Fruit fly (Drosophila melanogaster): ENCODE data around the gene CG34408.

DNA sequence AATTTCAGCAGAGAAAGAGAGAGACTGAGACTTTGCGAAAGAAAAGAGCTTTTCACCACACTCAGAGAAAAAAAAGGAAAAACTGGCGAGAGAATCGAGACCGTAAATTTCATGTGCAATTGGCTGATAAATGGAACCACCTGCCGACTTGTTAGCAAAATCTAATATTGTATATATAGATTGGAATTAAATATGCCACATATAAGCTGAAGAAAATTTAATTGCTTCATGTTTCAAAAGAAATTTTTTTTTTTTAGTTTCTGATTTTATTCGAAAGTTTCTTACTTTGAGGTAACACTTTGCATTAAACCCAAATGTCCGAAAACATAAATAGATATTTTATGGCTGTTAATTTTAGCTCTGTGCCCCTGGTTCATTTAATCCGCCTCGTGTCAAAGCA is 24.9 kb downstream of the CG34408 start:
- TF ChIP-seq Myc (optimal IDR thresholded peaks at IDR 0.05) (no peak), psq (optimal IDR thresholded peaks at IDR 0.05) (no peak), insv (optimal IDR thresholded peaks at IDR 0.05) (no peak), ttk (optimal IDR thresholded peaks at IDR 0.05) (no peak), Sin3A (optimal IDR thresholded peaks at IDR 0.05) (no peak), h (optimal IDR thresholded peaks at IDR 0.05) (no peak)
